Worm (Caenorhabditis elegans) whole organism, L4 larva: ENCODE measurements around the gene R09F10.5.

Experiments
- ama-1 ChIP-seq: fragments of 150-350 bp; optimal IDR thresholded peaks from 2 replicates; lab custom pipeline; 2014; ENCODE audit warnings: inconsistent platforms, mixed read lengths
- attf-4 ChIP-seq: sonication (generic microtip); optimal IDR thresholded peaks from 3 replicates; lab custom pipeline; 2017; ENCODE audit warnings: missing biosample characterization, missing genetic modification characterization
- ceh-82 ChIP-seq: sonication (generic microtip); optimal IDR thresholded peaks from 2 replicates; lab custom pipeline; 2017; ENCODE audit warnings: missing biosample characterization, missing genetic modification characterization
- ces-1 ChIP-seq: fragments of 150-350 bp; sonication (generic microtip); optimal IDR thresholded peaks from 4 replicates; lab custom pipeline; 2014; ENCODE audit warnings: missing biosample characterization, missing genetic modification reagents, missing genetic modification characterization
- cey-2 ChIP-seq: sonication (generic microtip); optimal IDR thresholded peaks from 3 replicates; lab custom pipeline; 2017; ENCODE audit warnings: missing genetic modification characterization, mild to moderate bottlenecking, missing compliant biosample characterization, antibody characterized with exemption, borderline replicate concordance; ENCODE audit not compliant: insufficient read depth
- daf-8 ChIP-seq: fragments of 200-800 bp; sonication (Bioruptor generic); IDR thresholded peaks from 2 replicates; pipeline ENCODE4 v1.3.6; 2022; ENCODE audit warnings: missing genetic modification characterization, missing compliant biosample characterization
- lin-1 ChIP-seq: fragments of 200-800 bp; sonication (Bioruptor generic); IDR thresholded peaks from 2 replicates; pipeline ENCODE4 v1.3.6; 2022; ENCODE audit warnings: missing genetic modification reagents, missing genetic modification characterization, missing compliant biosample characterization
- lin-29 ChIP-seq: fragments of 200-800 bp; sonication (Bioruptor generic); IDR thresholded peaks from 2 replicates; pipeline ENCODE4 v1.3.6; 2022; ENCODE audit warnings: missing genetic modification reagents, missing genetic modification characterization, missing compliant biosample characterization
- lsy-2 ChIP-seq, 2 experiments: fragments of 150-350 bp in 1 of 2; sonication (generic microtip) in 1 of 2; optimal IDR thresholded peaks; 2 replicates each; lab custom pipeline; 2014 to 2017; ENCODE audit warnings: missing biosample characterization in 2 of 2, missing genetic modification characterization in 2 of 2
- nhr-237 ChIP-seq: sonication (generic microtip); optimal IDR thresholded peaks from 2 replicates; lab custom pipeline; 2017; ENCODE audit warnings: missing biosample characterization, missing genetic modification characterization
- snpc-4 ChIP-seq: fragments of 150-350 bp; optimal IDR thresholded peaks from 2 replicates; lab custom pipeline; 2014; ENCODE audit warnings: missing biosample characterization, missing genetic modification characterization

- TF ChIP-seq nhr-237 (tag; lab: Kevin White, UChicago) (no peak), daf-8 (GFP tag; lab: Robert Waterston, UW) (no peak), cey-2 (no peak), ceh-82 (tag; lab: Kevin White, UChicago) (no peak), attf-4 (tag; lab: Kevin White, UChicago) (no peak), lin-1 (GFP tag; lab: Robert Waterston, UW) (no peak), ama-1 (no peak), ces-1 (GFP tag; lab: Kevin White, UChicago) (no peak), lsy-2 (tag; optimal IDR thresholded peaks at IDR 0.05; lab: Kevin White, UChicago) (no peak), snpc-4 (tag; lab: Kevin White, UChicago) (no peak), lin-29 (no peak)
Measured at ce11 chrX:8299554-8299953, 7.9 kb downstream of the R09F10.5 start, which contains the start of gene ced-13.
